Fruit fly (Drosophila melanogaster) whole organism: ENCODE data around the gene shd.

Experiments
- CG8478 ChIP-seq: fragments of >200 bp; optimal IDR thresholded peaks from 2 replicates; lab custom pipeline; 2018; ENCODE audit warnings: inconsistent platforms
- Dll ChIP-seq: fragments of >200 bp; optimal IDR thresholded peaks from 2 replicates; lab custom pipeline; 2017
- EcR ChIP-seq, 2 experiments: fragments of >200 bp; optimal IDR thresholded peaks; 2 replicates each; lab custom pipeline; 2017; ENCODE audit warnings: missing biosample characterization in 2 of 2, missing genetic modification characterization in 2 of 2, missing genetic modification reagents in 2 of 2
- pan ChIP-seq: fragments of >200 bp; optimal IDR thresholded peaks from 2 replicates; lab custom pipeline; 2017
- psq ChIP-seq: fragments of >200 bp; optimal IDR thresholded peaks from 2 replicates; lab custom pipeline; 2017
- usp ChIP-seq: fragments of >200 bp; optimal IDR thresholded peaks from 2 replicates; lab custom pipeline; 2017; ENCODE audit warnings: missing biosample characterization, missing genetic modification characterization, mixed read lengths

shd gene

dm6 chr3L:14647210-14647869 is 33.1 kb downstream of the shd start:
- no peak for TF ChIP-seq EcR (GFP tag; optimal IDR thresholded peaks at IDR 0.05; lab: Kevin White, UChicago)
- no peak for TF ChIP-seq usp
- TF ChIP-seq pan (lab: Kevin White, UChicago), result no peak
- no peak for TF ChIP-seq psq (lab: Kevin White, UChicago)
- no peak for TF ChIP-seq CG8478 (lab: Kevin White, UChicago)
- no peak for TF ChIP-seq Dll (lab: Kevin White, UChicago)

dm6 chr3L:14648922-14649321 is 34.7 kb downstream of the shd start:
- TF ChIP-seq CG8478 (lab: Kevin White, UChicago), result no peak

- no peak for TF ChIP-seq psq (lab: Kevin White, UChicago)
- no peak for TF ChIP-seq CG8478 (lab: Kevin White, UChicago)
- no peak for TF ChIP-seq pan (lab: Kevin White, UChicago)
- TF ChIP-seq usp, result no peak
- no peak for TF ChIP-seq Dll (lab: Kevin White, UChicago)
Measured at dm6 chr3L:14650348-14650747, 36.1 kb downstream of the shd start.

dm6 chr3L:14652554-14652953 is 38.3 kb downstream of the shd start:
- TF ChIP-seq CG8478 (lab: Kevin White, UChicago) (no peak), EcR (GFP tag; optimal IDR thresholded peaks at IDR 0.05; lab: Kevin White, UChicago) (no peak), pan (lab: Kevin White, UChicago) (no peak), psq (lab: Kevin White, UChicago) (no peak), usp (no peak), Dll (lab: Kevin White, UChicago) (no peak)

- no peak for TF ChIP-seq CG8478 (lab: Kevin White, UChicago)
- TF ChIP-seq EcR (GFP tag; optimal IDR thresholded peaks at IDR 0.05; lab: Kevin White, UChicago), result peak in 1 of 2 experiments; percentile 1
- no peak for TF ChIP-seq usp
- TF ChIP-seq Dll (lab: Kevin White, UChicago), result no peak
Measured at dm6 chr3L:14654737-14655136, 40.5 kb downstream of the shd start.

- TF ChIP-seq CG8478 (lab: Kevin White, UChicago), result no peak
- TF ChIP-seq pan (lab: Kevin White, UChicago), result no peak
- TF ChIP-seq usp, result no peak
- TF ChIP-seq psq (lab: Kevin White, UChicago), result no peak
- TF ChIP-seq Dll (lab: Kevin White, UChicago), result no peak
- TF ChIP-seq EcR (GFP tag; optimal IDR thresholded peaks at IDR 0.05; lab: Kevin White, UChicago), result no peak
Measured at dm6 chr3L:14655178-14655577, 40.9 kb downstream of the shd start.

dm6 chr3L:14655681-14656080 is 41.4 kb downstream of the shd start:
- TF ChIP-seq Dll (lab: Kevin White, UChicago) (no peak), pan (lab: Kevin White, UChicago) (no peak), usp (no peak), CG8478 (lab: Kevin White, UChicago) (no peak), psq (lab: Kevin White, UChicago) (no peak), EcR (GFP tag; optimal IDR thresholded peaks at IDR 0.05; lab: Kevin White, UChicago) (no peak)

- TF ChIP-seq pan (lab: Kevin White, UChicago) (no peak), psq (lab: Kevin White, UChicago) (no peak), usp (no peak), EcR (GFP tag; optimal IDR thresholded peaks at IDR 0.05; lab: Kevin White, UChicago) (no peak), CG8478 (lab: Kevin White, UChicago) (no peak), Dll (lab: Kevin White, UChicago) (no peak)
Measured at dm6 chr3L:14657485-14658054, 43.3 kb downstream of the shd start.

dm6 chr3L:14659954-14660907 is 46.0 kb downstream of the shd start:
- TF ChIP-seq pan (lab: Kevin White, UChicago), result no peak
- TF ChIP-seq EcR (GFP tag; optimal IDR thresholded peaks at IDR 0.05; lab: Kevin White, UChicago), result peak in 1 of 2 experiments; percentile 6
- TF ChIP-seq CG8478 (lab: Kevin White, UChicago), result no peak
- no peak for TF ChIP-seq psq (lab: Kevin White, UChicago)
- TF ChIP-seq Dll (lab: Kevin White, UChicago), result no peak
- TF ChIP-seq usp, result no peak

- TF ChIP-seq CG8478 (lab: Kevin White, UChicago) (no peak), EcR (GFP tag; optimal IDR thresholded peaks at IDR 0.05; lab: Kevin White, UChicago) (no peak), usp (no peak), pan (lab: Kevin White, UChicago) (no peak), Dll (lab: Kevin White, UChicago) (no peak), psq (lab: Kevin White, UChicago) (no peak)
Measured at dm6 chr3L:14661567-14662258, 47.5 kb downstream of the shd start.

- no peak for TF ChIP-seq psq (lab: Kevin White, UChicago)
- TF ChIP-seq pan (lab: Kevin White, UChicago), result no peak
- no peak for TF ChIP-seq usp
- no peak for TF ChIP-seq CG8478 (lab: Kevin White, UChicago)
- no peak for TF ChIP-seq EcR (GFP tag; optimal IDR thresholded peaks at IDR 0.05; lab: Kevin White, UChicago)
- TF ChIP-seq Dll (lab: Kevin White, UChicago), result no peak
Measured at dm6 chr3L:14663750-14664149, 49.5 kb downstream of the shd start.
